Fruit fly (Drosophila melanogaster): Measurements from ENCODE around the gene hng3.
A peak's percentile ranks its signal among the peaks of the same experiment; 100 is the strongest.

The hng3 gene

dm6 chr3L:725527-726191, 29.6 kb downstream of the hng3 start (continued):
- TF ChIP-seq HHEX (GFP tag; optimal IDR thresholded peaks at IDR 0.05) = peak; percentile 32
- TF ChIP-seq CG8944 (GFP tag; optimal IDR thresholded peaks at IDR 0.05) = peak; percentile 86
- peak; percentile 50 for TF ChIP-seq CG4617 (GFP tag; optimal IDR thresholded peaks at IDR 0.05; ENCODE audit: borderline replicate concordance)
- peak; percentile 48 for TF ChIP-seq mam (GFP tag; optimal IDR thresholded peaks at IDR 0.05)
- TF ChIP-seq H2.0 (GFP tag; IDR thresholded peaks at IDR 0.05) = peak; percentile 45; the same call in 1 of the 2 replicates
- no peak for TF ChIP-seq mirr (GFP tag; optimal IDR thresholded peaks at IDR 0.05)
- peak; percentile 47 for TF ChIP-seq tx (GFP tag; optimal IDR thresholded peaks at IDR 0.05)
- TF ChIP-seq Hr39 (optimal IDR thresholded peaks at IDR 0.05) = no peak
- TF ChIP-seq twi (tag; optimal IDR thresholded peaks at IDR 0.05) = no peak
- peak; percentile 99 for TF ChIP-seq sens (GFP tag)
- peak; percentile 75 for TF ChIP-seq shn (GFP tag; optimal IDR thresholded peaks at IDR 0.05)
- TF ChIP-seq CG14014 (GFP tag; IDR thresholded peaks at IDR 0.05) = no peak
- no peak for TF ChIP-seq BEAF-32 (GFP tag; optimal IDR thresholded peaks at IDR 0.05)
- TF ChIP-seq chm (GFP tag; IDR thresholded peaks at IDR 0.05) = peak; percentile 94
- TF ChIP-seq Ssrp (tag; optimal IDR thresholded peaks at IDR 0.05) = peak; percentile 76
- TF ChIP-seq hbn (GFP tag; IDR thresholded peaks at IDR 0.05; ENCODE audit: partially characterized antibody) = no peak
- TF ChIP-seq CG7745 (tag; optimal IDR thresholded peaks at IDR 0.05) = peak; percentile 57
- TF ChIP-seq CG14667 (GFP tag; IDR thresholded peaks at IDR 0.05) = peak; percentile 72
- TF ChIP-seq Antp (GFP tag; optimal IDR thresholded peaks at IDR 0.05) = peak; percentile 62
- peak; percentile 90 for TF ChIP-seq crol (GFP tag; IDR thresholded peaks at IDR 0.05)
- TF ChIP-seq nau (GFP tag; optimal IDR thresholded peaks at IDR 0.05) = no peak
- no peak for TF ChIP-seq pita (GFP tag; optimal IDR thresholded peaks at IDR 0.05)
- TF ChIP-seq HLHmδ (GFP tag; optimal IDR thresholded peaks at IDR 0.05) = no peak
- TF ChIP-seq tup (GFP tag; optimal IDR thresholded peaks at IDR 0.05) = peak; percentile 55
- peak; percentile 76 for TF ChIP-seq CG7556 (GFP tag; optimal IDR thresholded peaks at IDR 0.05)
- no peak for TF ChIP-seq lab (GFP tag; optimal IDR thresholded peaks at IDR 0.05)
- peak; percentile 87 for TF ChIP-seq CG8089 (GFP tag; optimal IDR thresholded peaks at IDR 0.05)
- TF ChIP-seq CG12155 (GFP tag; optimal IDR thresholded peaks at IDR 0.05) = peak; percentile 66
- no peak for TF ChIP-seq CG12071 (GFP tag; optimal IDR thresholded peaks at IDR 0.05)
- no peak for TF ChIP-seq slbo (GFP tag; IDR thresholded peaks at IDR 0.05)
- peak; percentile 26 for TF ChIP-seq CG11723 (GFP tag; optimal IDR thresholded peaks at IDR 0.05)
- TF ChIP-seq CG15601 (tag; optimal IDR thresholded peaks at IDR 0.05) = peak; percentile 69
- peak; percentile 82 for TF ChIP-seq unpg (GFP tag; optimal IDR thresholded peaks at IDR 0.05)
- TF ChIP-seq sim (GFP tag; IDR thresholded peaks at IDR 0.05) = peak; percentile 89
- peak; percentile 45 for TF ChIP-seq sd (tag; optimal IDR thresholded peaks at IDR 0.05)
- TF ChIP-seq CG6765 (GFP tag; optimal IDR thresholded peaks at IDR 0.05) = no peak
- no peak for TF ChIP-seq gsb (GFP tag; IDR thresholded peaks at IDR 0.05)
- TF ChIP-seq lilli (GFP tag; optimal IDR thresholded peaks at IDR 0.05) = peak; percentile 71
- TF ChIP-seq D19B (GFP tag; optimal IDR thresholded peaks at IDR 0.05) = no peak
- no peak for TF ChIP-seq Sin3A (optimal IDR thresholded peaks at IDR 0.05)
- no peak for TF ChIP-seq gfzf (GFP tag; optimal IDR thresholded peaks at IDR 0.05)
- peak; percentile 75 for TF ChIP-seq CG30403 (GFP tag; optimal IDR thresholded peaks at IDR 0.05)
- peak; percentile 69 for TF ChIP-seq ssp (GFP tag; IDR thresholded peaks at IDR 0.05)
- TF ChIP-seq scrt (GFP tag; optimal IDR thresholded peaks at IDR 0.05) = no peak
- peak; percentile 72 for TF ChIP-seq CG3407 (GFP tag; optimal IDR thresholded peaks at IDR 0.05)
- TF ChIP-seq CG17568 (GFP tag; optimal IDR thresholded peaks at IDR 0.05) = peak; percentile 57
- peak; percentile 94 for TF ChIP-seq CG17328 (GFP tag; IDR thresholded peaks at IDR 0.05)
- peak; percentile 66 for TF ChIP-seq Max (GFP tag; optimal IDR thresholded peaks at IDR 0.05)
- 0 out of 3 replicates have a peak, but pooled peaks have one; percentile 39 for TF ChIP-seq CG2889 (GFP tag; IDR thresholded peaks at IDR 0.05)
- no peak for TF ChIP-seq Bgb (GFP tag; IDR thresholded peaks at IDR 0.05; ENCODE audit: partially characterized antibody)

All from whole organism, embryonic.